Fruit fly (Drosophila melanogaster) whole organism, embryonic: ENCODE measurements around the gene UQCR-C1.

Source experiments
- Ada2b ChIP-seq: fragments of 200-800 bp; sonication (Bioruptor generic); IDR thresholded peaks from 2 replicates; pipeline ENCODE4 v1.3.6; 2022; ENCODE audit warnings: missing biosample characterization, missing genetic modification characterization
- C15 ChIP-seq: fragments of 200-800 bp; sonication (Bioruptor generic); IDR thresholded peaks from 3 replicates; pipeline ENCODE4 v1.3.6; 2022; ENCODE audit warnings: missing biosample characterization, missing genetic modification characterization
- CG1024 ChIP-seq: fragments of 200-800 bp; sonication (Bioruptor generic); IDR thresholded peaks from 2 replicates; pipeline ENCODE4 v1.3.6; 2022; ENCODE audit warnings: missing biosample characterization, missing genetic modification characterization
- CG12104 ChIP-seq: fragments of 200-800 bp; sonication (Bioruptor generic); optimal IDR thresholded peaks from 3 replicates; lab custom pipeline; 2016; ENCODE audit warnings: missing biosample characterization, missing genetic modification characterization
- CG12219 ChIP-seq: fragments of 200-800 bp; sonication (Bioruptor generic); optimal IDR thresholded peaks from 3 replicates; lab custom pipeline; 2018; ENCODE audit warnings: missing biosample characterization, mild to moderate bottlenecking, missing genetic modification characterization
- CG14441 ChIP-seq: fragments of 200-800 bp; sonication (Bioruptor generic); IDR thresholded peaks from 2 replicates; pipeline ENCODE4 v1.3.6; 2022; ENCODE audit warnings: missing biosample characterization, missing genetic modification characterization
- CG14860 ChIP-seq: fragments of 200-800 bp; sonication (Bioruptor generic); IDR thresholded peaks from 3 replicates; pipeline ENCODE4 v1.3.6; 2022; ENCODE audit warnings: missing biosample characterization, missing genetic modification characterization; ENCODE audit not compliant: partially characterized antibody
- CG1603 ChIP-seq: fragments of 200-800 bp; sonication (Bioruptor generic); optimal IDR thresholded peaks from 2 replicates; lab custom pipeline; 2019; ENCODE audit warnings: missing biosample characterization, mild to moderate bottlenecking, missing genetic modification characterization, moderate library complexity
- CG18262 ChIP-seq: fragments of 200-800 bp; optimal IDR thresholded peaks from 3 replicates; lab custom pipeline; 2019; ENCODE audit warnings: missing biosample characterization, mild to moderate bottlenecking, missing genetic modification characterization, moderate library complexity
- CG31224 ChIP-seq: fragments of 200-800 bp; sonication (Bioruptor generic); IDR thresholded peaks from 2 replicates; pipeline ENCODE4 v1.3.6; 2022; ENCODE audit warnings: missing biosample characterization, missing genetic modification characterization
- CG3407 ChIP-seq: fragments of 200-800 bp; sonication (Bioruptor generic); optimal IDR thresholded peaks from 2 replicates; lab custom pipeline; 2018; ENCODE audit warnings: missing biosample characterization, mild to moderate bottlenecking, missing genetic modification characterization
- CG3726 ChIP-seq: fragments of 200-800 bp; sonication (Bioruptor generic); IDR thresholded peaks from 3 replicates; pipeline ENCODE4, ENCODE4 v1.3.6; 2022; ENCODE audit warnings: missing biosample characterization, missing genetic modification characterization
- CG4730 ChIP-seq: fragments of 200-800 bp; sonication (Bioruptor generic); IDR thresholded peaks from 2 replicates; pipeline ENCODE4 v1.3.6; 2022; ENCODE audit warnings: missing biosample characterization, missing genetic modification characterization
- CG6254 ChIP-seq: fragments of 200-800 bp; sonication (Bioruptor generic); optimal IDR thresholded peaks from 3 replicates; lab custom pipeline; 2017; ENCODE audit warnings: mild to moderate bottlenecking, missing biosample characterization, missing genetic modification reagents, missing genetic modification characterization
- CG7372 ChIP-seq: fragments of 200-800 bp; sonication (Bioruptor generic); IDR thresholded peaks from 2 replicates; pipeline ENCODE4 v1.3.6; 2022; ENCODE audit warnings: missing biosample characterization, missing genetic modification characterization
- CG7839 ChIP-seq: fragments of 200-800 bp; sonication (Bioruptor generic); optimal IDR thresholded peaks from 3 replicates; lab custom pipeline; 2018; ENCODE audit warnings: missing biosample characterization, mild to moderate bottlenecking, missing genetic modification characterization, moderate library complexity
- CG8388 ChIP-seq: fragments of 200-800 bp; sonication (Bioruptor generic); optimal IDR thresholded peaks from 2 replicates; lab custom pipeline; 2019; ENCODE audit warnings: missing biosample characterization, mild to moderate bottlenecking, missing genetic modification characterization, moderate library complexity
- CG9215 ChIP-seq: fragments of 200-800 bp; sonication (Bioruptor generic); IDR thresholded peaks from 2 replicates; pipeline ENCODE4 v1.3.6; 2022; ENCODE audit warnings: missing biosample characterization, missing genetic modification characterization
- CG9609 ChIP-seq: fragments of 200-800 bp; sonication (Bioruptor generic); optimal IDR thresholded peaks from 3 replicates; lab custom pipeline; 2016; ENCODE audit warnings: missing biosample characterization, missing genetic modification characterization
- Camta ChIP-seq: fragments of 200-800 bp; sonication (Bioruptor generic); optimal IDR thresholded peaks from 2 replicates; lab custom pipeline; 2016; ENCODE audit warnings: missing biosample characterization, missing genetic modification characterization
- Dip3 ChIP-seq: fragments of 200-800 bp; sonication (Bioruptor generic); optimal IDR thresholded peaks from 3 replicates; lab custom pipeline; 2016; ENCODE audit warnings: missing biosample characterization, missing genetic modification characterization
- Drgx ChIP-seq: fragments of 200-800 bp; sonication (Bioruptor generic); IDR thresholded peaks from 2 replicates; pipeline ENCODE4 v1.3.6; 2022; ENCODE audit warnings: missing biosample characterization, missing genetic modification characterization
- Eip74EF ChIP-seq, 2 experiments: fragments of 200-800 bp in 1 of 2; fragments of >200 bp in 1 of 2; sonication (Bioruptor generic) in 1 of 2; optimal IDR thresholded peaks; 2 replicates each; lab custom pipeline; 2017 to 2019; ENCODE audit warnings: missing biosample characterization in 2 of 2, missing genetic modification characterization in 2 of 2, mild to moderate bottlenecking in 1 of 2, moderate library complexity in 1 of 2
- H2.0 ChIP-seq: fragments of 200-800 bp; sonication (Bioruptor generic); IDR thresholded peaks from 2 replicates; pipeline ENCODE4 v1.3.6; 2022; ENCODE audit warnings: missing biosample characterization, missing genetic modification characterization
- Hsf ChIP-seq: fragments of 200-800 bp; sonication (Bioruptor generic); optimal IDR thresholded peaks from 3 replicates; lab custom pipeline; 2016; ENCODE audit warnings: missing biosample characterization, missing genetic modification characterization
- Jarid2 ChIP-seq: fragments of 200-800 bp; sonication (Bioruptor generic); optimal IDR thresholded peaks from 3 replicates; lab custom pipeline; 2017; ENCODE audit warnings: mild to moderate bottlenecking, missing biosample characterization, missing genetic modification reagents, missing genetic modification characterization
- MTF-1 ChIP-seq: fragments of 200-800 bp; sonication (Bioruptor generic); optimal IDR thresholded peaks from 2 replicates; lab custom pipeline; 2018; ENCODE audit warnings: missing biosample characterization, mild to moderate bottlenecking, missing genetic modification characterization, borderline replicate concordance
- NC2β ChIP-seq: fragments of 200-800 bp; sonication (Bioruptor generic); optimal IDR thresholded peaks from 2 replicates; lab custom pipeline; 2016; ENCODE audit warnings: missing biosample characterization, missing genetic modification characterization
- Spps ChIP-seq: fragments of 200-800 bp; sonication (Bioruptor generic); optimal IDR thresholded peaks from 2 replicates; lab custom pipeline; 2018; ENCODE audit warnings: missing biosample characterization, mild to moderate bottlenecking, missing genetic modification characterization
- abd-A ChIP-seq: fragments of 200-800 bp; sonication (Bioruptor generic); optimal IDR thresholded peaks from 3 replicates; lab custom pipeline; 2019; ENCODE audit warnings: missing biosample characterization, mild to moderate bottlenecking, missing genetic modification characterization, moderate library complexity
- ap ChIP-seq: fragments of 200-800 bp; sonication (Bioruptor generic); IDR thresholded peaks from 2 replicates; pipeline ENCODE4 v1.3.6; 2022; ENCODE audit warnings: missing biosample characterization, missing genetic modification characterization
- ase ChIP-seq: fragments of 200-800 bp; sonication (Bioruptor generic); IDR thresholded peaks from 3 replicates; pipeline ENCODE4 v1.3.6; 2022; ENCODE audit warnings: missing biosample characterization, missing genetic modification characterization
- az2 ChIP-seq: fragments of 200-800 bp; sonication (Bioruptor generic); optimal IDR thresholded peaks from 3 replicates; lab custom pipeline; 2016; ENCODE audit warnings: missing biosample characterization, missing genetic modification characterization
- cg ChIP-seq: fragments of 200-800 bp; sonication (Bioruptor generic); optimal IDR thresholded peaks from 3 replicates; lab custom pipeline; 2019; ENCODE audit warnings: missing biosample characterization, mild to moderate bottlenecking, missing genetic modification characterization, moderate library complexity
- en ChIP-seq: fragments of 200-800 bp; sonication (Bioruptor generic); optimal IDR thresholded peaks from 2 replicates; lab custom pipeline; 2016; ENCODE audit warnings: missing biosample characterization, missing genetic modification characterization
- gfzf ChIP-seq: fragments of 200-800 bp; sonication (Bioruptor generic); optimal IDR thresholded peaks from 2 replicates; lab custom pipeline; 2016; ENCODE audit warnings: missing biosample characterization, mild to moderate bottlenecking, missing genetic modification characterization, moderate library complexity
- gt ChIP-seq: fragments of 200-800 bp; sonication (Bioruptor generic); IDR thresholded peaks from 2 replicates; pipeline ENCODE4 v1.3.6; 2022; ENCODE audit warnings: missing biosample characterization, missing genetic modification characterization
- insv ChIP-seq, 2 experiments: fragments of 200-800 bp; sonication (Bioruptor generic); optimal IDR thresholded peaks; 3 replicates each; lab custom pipeline; 2016 to 2018; ENCODE audit warnings: missing biosample characterization in 2 of 2, missing genetic modification characterization in 2 of 2
- inv ChIP-seq: fragments of 200-800 bp; sonication (Bioruptor generic); IDR thresholded peaks from 2 replicates; pipeline ENCODE4 v1.3.6; 2022; ENCODE audit warnings: missing biosample characterization, missing genetic modification characterization; ENCODE audit not compliant: partially characterized antibody
- luna ChIP-seq: fragments of 200-800 bp; sonication (Bioruptor generic); optimal IDR thresholded peaks from 2 replicates; lab custom pipeline; 2016; ENCODE audit warnings: missing biosample characterization, missing genetic modification characterization
- pan ChIP-seq, 4 experiments: fragments of >200 bp in 3 of 4; fragments of 200-800 bp in 1 of 4; sonication (Bioruptor generic) in 1 of 4; optimal IDR thresholded peaks in 3 of 4; IDR thresholded peaks in 1 of 4; 2 replicates each; pipeline versions ENCODE4 v1.3.6 to Lab custom; 2017 to 2022; ENCODE audit warnings: missing biosample characterization in 2 of 4, missing genetic modification characterization in 2 of 4, mixed read lengths in 1 of 4
- pb ChIP-seq: fragments of 200-800 bp; sonication (Bioruptor generic); optimal IDR thresholded peaks from 3 replicates; lab custom pipeline; 2016; ENCODE audit warnings: missing biosample characterization, missing genetic modification characterization
- pros ChIP-seq: fragments of 200-800 bp; sonication (Bioruptor generic); optimal IDR thresholded peaks from 3 replicates; lab custom pipeline; 2019; ENCODE audit warnings: missing biosample characterization, mild to moderate bottlenecking, missing genetic modification characterization, moderate library complexity
- sens ChIP-seq: fragments of 200-800 bp; sonication (Bioruptor generic); peaks from one replicate; lab custom pipeline; 2016; ENCODE audit warnings: missing biosample characterization, missing genetic modification characterization
- sob ChIP-seq: fragments of 200-800 bp; sonication (Bioruptor generic); IDR thresholded peaks from 2 replicates; pipeline ENCODE4 v1.3.6; 2022; ENCODE audit warnings: missing biosample characterization, missing genetic modification characterization
- sqz ChIP-seq: fragments of 200-800 bp; sonication (Bioruptor generic); optimal IDR thresholded peaks from 3 replicates; lab custom pipeline; 2018; ENCODE audit warnings: missing biosample characterization, mild to moderate bottlenecking, missing genetic modification characterization
- sr ChIP-seq: fragments of 200-800 bp; sonication (Bioruptor generic); IDR thresholded peaks from 3 replicates; pipeline ENCODE4 v1.3.6; 2022; ENCODE audit warnings: missing biosample characterization, missing genetic modification characterization
- tio ChIP-seq: fragments of 200-800 bp; sonication (Bioruptor generic); optimal IDR thresholded peaks from 2 replicates; lab custom pipeline; 2017; ENCODE audit warnings: missing biosample characterization, missing genetic modification characterization, inconsistent platforms
- zen ChIP-seq: fragments of 200-800 bp; sonication (Bioruptor generic); optimal IDR thresholded peaks from 3 replicates; lab custom pipeline; 2018; ENCODE audit warnings: missing biosample characterization, mild to moderate bottlenecking, missing genetic modification characterization, moderate library complexity
- zf30C ChIP-seq: fragments of 200-800 bp; sonication (Bioruptor generic); optimal IDR thresholded peaks from 3 replicates; lab custom pipeline; 2018; ENCODE audit warnings: missing biosample characterization, mild to moderate bottlenecking, missing genetic modification characterization

Gene UQCR-C1

DNA sequence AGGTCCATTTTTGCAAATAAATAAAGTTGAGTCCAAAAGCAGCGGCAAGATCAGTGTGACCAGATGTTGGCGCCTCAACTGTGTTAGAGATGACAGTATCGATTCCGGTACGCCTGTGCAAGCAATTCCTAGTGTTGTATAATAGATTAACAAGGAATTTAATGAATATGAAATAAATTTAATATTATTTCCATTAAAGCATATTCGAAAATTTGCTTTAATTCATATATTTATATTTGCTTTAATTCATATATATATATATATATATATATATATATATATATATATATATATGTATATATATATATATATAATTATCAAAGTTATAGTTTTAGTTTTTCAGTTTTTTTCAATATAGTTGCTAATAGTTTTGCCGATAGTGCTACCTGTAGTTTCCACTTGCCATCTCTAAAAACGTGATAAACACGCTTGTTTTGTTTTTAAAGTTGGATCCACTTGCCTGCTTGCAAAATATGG lies 8.3 kb downstream of the UQCR-C1 start, which contains the start of the genes Nup93-2 and CG3817 (continued):
- TF ChIP-seq CG14441 (GFP tag; lab: Robert Waterston, UW), result peak; percentile 52; the same call in 1 of the 2 replicates
- no peak for TF ChIP-seq en (GFP tag; lab: Kevin White, UChicago)
- no peak for TF ChIP-seq C15 (GFP tag; lab: Robert Waterston, UW)
- peak; percentile 62 for TF ChIP-seq inv (GFP tag; lab: Robert Waterston, UW)
- TF ChIP-seq cg (GFP tag; lab: Kevin White, UChicago), result no peak
- TF ChIP-seq gfzf, result peak; percentile 46
- no peak for TF ChIP-seq ap (GFP tag; lab: Robert Waterston, UW)
- TF ChIP-seq sens (GFP tag; lab: Kevin White, UChicago), result peak; percentile 89
- no peak for TF ChIP-seq sr (GFP tag; lab: Robert Waterston, UW)
- peak; percentile 66 for TF ChIP-seq CG8388 (GFP tag; lab: Kevin White, UChicago)
- peak; percentile 46 for TF ChIP-seq CG4730 (GFP tag; lab: Robert Waterston, UW)
- TF ChIP-seq gt (GFP tag; lab: Robert Waterston, UW), result 0 out of 2 replicates have a peak, but pooled peaks have one; percentile 37
- TF ChIP-seq sob (GFP tag; lab: Robert Waterston, UW), result peak; percentile 89
- peak; percentile 83 for TF ChIP-seq CG7839
- TF ChIP-seq CG3726 (GFP tag; lab: Robert Waterston, UW), result no peak
- no peak for TF ChIP-seq pros (GFP tag; lab: Kevin White, UChicago)
- peak in 1 of 2 experiments; percentile 18 for TF ChIP-seq insv (GFP tag; optimal IDR thresholded peaks at IDR 0.05; lab: Kevin White, UChicago)
- no peak for TF ChIP-seq CG12219 (GFP tag; lab: Kevin White, UChicago)
- no peak; the same call in 1 of the 2 replicates for TF ChIP-seq Drgx
- TF ChIP-seq CG14860 (GFP tag; lab: Robert Waterston, UW), result peak; percentile 70
- no peak for TF ChIP-seq ase (GFP tag; lab: Robert Waterston, UW)
- no peak for TF ChIP-seq Spps (tag; lab: Kevin White, UChicago)
- TF ChIP-seq zf30C, result no peak
- no peak for TF ChIP-seq MTF-1 (GFP tag; lab: Kevin White, UChicago)
- peak; percentile 56 for TF ChIP-seq CG7372 (GFP tag; lab: Robert Waterston, UW)
- TF ChIP-seq Hsf (GFP tag; lab: Kevin White, UChicago), result peak; percentile 24
- TF ChIP-seq H2.0 (GFP tag; lab: Robert Waterston, UW), result peak; percentile 36; the same call in 1 of the 2 replicates
- peak; percentile 34 for TF ChIP-seq az2
- TF ChIP-seq CG9215 (GFP tag; lab: Robert Waterston, UW), result peak; percentile 51; the same call in 1 of the 2 replicates
- no peak for TF ChIP-seq Jarid2 (GFP tag; lab: Kevin White, UChicago)
- peak; percentile 44 for TF ChIP-seq zen (tag; lab: Kevin White, UChicago)
- no peak for TF ChIP-seq CG6254 (GFP tag; lab: Kevin White, UChicago)
- TF ChIP-seq Eip74EF (GFP tag; optimal IDR thresholded peaks at IDR 0.05; lab: Kevin White, UChicago), result peak in 1 of 2 experiments; percentile 66
- TF ChIP-seq pb (GFP tag; lab: Kevin White, UChicago), result no peak
- no peak for TF ChIP-seq CG12104 (GFP tag; lab: Kevin White, UChicago)
- TF ChIP-seq sqz (GFP tag; lab: Kevin White, UChicago), result no peak
- no peak for TF ChIP-seq tio (GFP tag; lab: Kevin White, UChicago)
- no peak for TF ChIP-seq Dip3 (GFP tag; lab: Kevin White, UChicago)
- peak; percentile 50 for TF ChIP-seq CG1603 (tag; lab: Kevin White, UChicago)
- TF ChIP-seq NC2β (GFP tag; lab: Kevin White, UChicago), result no peak
- no peak for TF ChIP-seq abd-A (tag; lab: Kevin White, UChicago)
- TF ChIP-seq Camta (GFP tag; lab: Kevin White, UChicago), result peak; percentile 19
- TF ChIP-seq CG9609 (GFP tag; lab: Kevin White, UChicago), result peak; percentile 49
- peak; percentile 16 for TF ChIP-seq CG3407 (GFP tag; lab: Kevin White, UChicago)
- no peak; the same call in 1 of the 2 replicates for TF ChIP-seq CG1024
- TF ChIP-seq CG31224 (GFP tag; lab: Robert Waterston, UW), result no peak
- TF ChIP-seq CG18262 (tag; lab: Kevin White, UChicago), result peak; percentile 77
- peak; percentile 26; the same call in 1 of the 2 replicates for TF ChIP-seq Ada2b
- TF ChIP-seq luna (GFP tag; lab: Kevin White, UChicago), result no peak
- TF ChIP-seq pan (optimal IDR thresholded peaks at IDR 0.05; lab: Kevin White, UChicago), result no peak
- TF ChIP-seq pan (GFP tag; optimal IDR thresholded peaks at IDR 0.05 in 1 of 2, IDR thresholded peaks at IDR 0.05 in 1 of 2), result peak in 1 of 2 experiments; percentile 46
